Worm (Caenorhabditis elegans): ENCODE data around the gene mrt-2.
A peak's percentile ranks its signal among the peaks of the same experiment; 100 is the strongest.
"Not testable (repeated sequence)": the region's sequence is repeated elsewhere in the genome, so short reads cannot be mapped to it uniquely, and the experiment has no call there.

Gene mrt-2

ce11 chrIII:11792295-11793256 lies 46.0 kb downstream of the mrt-2 start, which contains the start of gene C24H11.2 (continued):
- not testable (repeated sequence) for TF ChIP-seq ama-1 (optimal IDR thresholded peaks at IDR 0.05)
- TF ChIP-seq ama-1 (GFP tag; optimal IDR thresholded peaks at IDR 0.05) (peak in 1 of 2 experiments; percentile 60), pbrm-1 (GFP tag; IDR thresholded peaks at IDR 0.05) (peak; percentile 47; the same call in 1 of the 2 replicates), T07F8.4 (tag; optimal IDR thresholded peaks at IDR 0.05) (peak; percentile 28), rec-8 (tag; optimal IDR thresholded peaks at IDR 0.05) (peak; percentile 64 to 65), attf-5 (GFP tag; optimal IDR thresholded peaks at IDR 0.05) (peak; percentile 59), Y56A3A.18 (GFP tag; IDR thresholded peaks at IDR 0.05) (peak; percentile 85), ceh-79 (tag; optimal IDR thresholded peaks at IDR 0.05) (peak; percentile 35), him-1 (tag; optimal IDR thresholded peaks at IDR 0.05) (peak; percentile 16), hmg-20 (GFP tag; IDR thresholded peaks at IDR 0.05) (peak; percentile 74; the same call in 1 of the 2 replicates), lin-54 (GFP tag; optimal IDR thresholded peaks at IDR 0.05) (peak; percentile 51), dox-1 (GFP tag; IDR thresholded peaks at IDR 0.05) (peak; percentile 80), F22D6.2 (tag; optimal IDR thresholded peaks at IDR 0.05) (peak; percentile 31), ceh-27 (GFP tag; optimal IDR thresholded peaks at IDR 0.05) (peak; percentile 46), lsl-1 (GFP tag; optimal IDR thresholded peaks at IDR 0.05) (peak; percentile 13), B0035.1 (tag; optimal IDR thresholded peaks at IDR 0.05) (peak; percentile 53), F52B5.7 (tag; optimal IDR thresholded peaks at IDR 0.05) (peak; percentile 55), B0261.1 (tag; optimal IDR thresholded peaks at IDR 0.05) (peak; percentile 80), lin-26 (GFP tag; IDR thresholded peaks at IDR 0.05) (peak; percentile 91), bed-2 (GFP tag; IDR thresholded peaks at IDR 0.05) (0 out of 2 replicates have a peak, but pooled peaks have one; percentile 17), cebp-2 (GFP tag; IDR thresholded peaks at IDR 0.05) (peak; percentile 68; the same call in 1 of the 2 replicates), atf-7 (tag; optimal IDR thresholded peaks at IDR 0.05) (peak; percentile 53), lin-35 (GFP tag; optimal IDR thresholded peaks at IDR 0.05) (peak in 1 of 3 experiments; percentile 35), K11D2.4 (GFP tag; IDR thresholded peaks at IDR 0.05) (0 out of 2 replicates have a peak, but pooled peaks have one; percentile 39), ets-4 (GFP tag; optimal IDR thresholded peaks at IDR 0.05) (peak; percentile 32)

- TF ChIP-seq zfh-2 (GFP tag; conservative IDR thresholded peaks at IDR 0.05) (peak; percentile 80), ceh-27 (GFP tag; optimal IDR thresholded peaks at IDR 0.05) (no peak), egrh-3 (GFP tag; IDR thresholded peaks at IDR 0.05) (peak; percentile 28; the same call in 1 of the 2 replicates)
Observed at ce11 chrIII:11794389-11794788, 47.8 kb downstream of the mrt-2 start.

ce11 chrIII:11795448-11795847 lies 48.9 kb downstream of the mrt-2 start, which contains the start of gene twk-39:
Gene twk-39, plus strand, starts transcription at chrIII:11795748.
- TF ChIP-seq rcor-1 (GFP tag; IDR thresholded peaks at IDR 0.05), result no peak

Data from whole organism, young adult.